Worm (Caenorhabditis elegans): Measurements from ENCODE around the gene ant-1.1.

DNA sequence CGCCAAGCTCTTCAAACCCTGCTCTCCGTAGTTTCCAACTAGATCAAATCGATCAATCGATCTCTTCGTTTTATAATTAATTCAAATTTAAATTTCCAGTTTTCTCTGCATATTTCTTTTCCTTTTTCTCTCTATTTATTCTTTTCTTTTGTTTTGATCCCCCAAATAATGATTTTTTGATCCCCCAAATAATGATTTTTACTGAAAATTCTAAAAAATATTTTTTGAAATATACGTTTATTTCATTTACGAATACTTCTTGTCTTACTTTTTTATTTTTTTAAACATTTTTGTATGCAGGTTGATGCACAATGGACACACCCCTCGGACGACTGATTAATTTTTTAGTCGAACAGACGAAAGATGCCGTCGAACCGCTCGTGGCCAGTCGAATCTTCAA lies 40.4 kb downstream of the ant-1.1 start, which contains the start of gene T28A8.4:
- TF ChIP-seq unc-39 (tag; optimal IDR thresholded peaks at IDR 0.05) (no peak), blmp-1 (tag; optimal IDR thresholded peaks at IDR 0.05) (no peak), snpc-4 (tag; optimal IDR thresholded peaks at IDR 0.05) (no peak), ces-1 (GFP tag; optimal IDR thresholded peaks at IDR 0.05) (no peak), ceh-43 (GFP tag; optimal IDR thresholded peaks at IDR 0.05) (no peak), M03D4.4 (tag; optimal IDR thresholded peaks at IDR 0.05) (no peak), unc-62 (GFP tag; optimal IDR thresholded peaks at IDR 0.05) (no peak), mep-1 (tag; optimal IDR thresholded peaks at IDR 0.05) (no peak), nhr-76 (tag; optimal IDR thresholded peaks at IDR 0.05) (no peak), lin-13 (tag; optimal IDR thresholded peaks at IDR 0.05) (no peak), sptf-1 (tag; optimal IDR thresholded peaks at IDR 0.05) (no peak), sem-2 (GFP tag; optimal IDR thresholded peaks at IDR 0.05) (no peak), drap-1 (GFP tag; optimal IDR thresholded peaks at IDR 0.05) (no peak), elt-1 (tag; optimal IDR thresholded peaks at IDR 0.05; ENCODE audit: borderline replicate concordance, insufficient read depth) (no peak)
